Fruit fly (Drosophila melanogaster) S2 (cell line): ENCODE measurements around the gene Prx2.

Experiments
- CG8478 ChIP-seq: fragments of >200 bp; optimal IDR thresholded peaks from 2 replicates; lab custom pipeline; 2018
- CTCF ChIP-seq, 2 experiments: fragments of >200 bp; optimal IDR thresholded peaks; 2 replicates each; lab custom pipeline; 2018

DNA sequence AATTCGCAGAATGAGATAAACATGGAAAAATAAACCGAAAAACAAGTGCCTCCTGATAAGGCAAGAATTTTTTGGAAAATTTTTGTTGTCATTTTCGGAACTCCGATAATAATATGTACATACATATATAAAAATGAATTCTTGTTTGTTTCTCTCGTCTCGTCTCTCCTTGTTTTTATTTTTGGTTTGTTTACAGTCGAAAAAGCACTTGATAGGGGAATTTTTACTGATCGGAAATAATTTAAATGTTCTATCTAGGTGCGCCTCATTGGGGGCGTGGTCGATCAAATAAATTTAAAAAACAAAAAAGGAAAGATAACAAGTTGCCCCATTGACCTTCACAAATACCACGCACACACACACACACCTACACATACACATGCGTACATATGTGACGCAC, 46.9 kb upstream of the Prx2 start:
- TF ChIP-seq CTCF (optimal IDR thresholded peaks at IDR 0.05; lab: Kevin White, UChicago) (no peak), CG8478 (lab: Kevin White, UChicago) (no peak)
